Fruit fly (Drosophila melanogaster) whole organism: ENCODE data around the gene mor.

ENCODE experiments used
- CG8478 ChIP-seq: fragments of >200 bp; optimal IDR thresholded peaks from 2 replicates; lab custom pipeline; 2018; ENCODE audit warnings: inconsistent platforms
- Dll ChIP-seq: fragments of >200 bp; optimal IDR thresholded peaks from 2 replicates; lab custom pipeline; 2017
- EcR ChIP-seq, 2 experiments: fragments of >200 bp; optimal IDR thresholded peaks; 2 replicates each; lab custom pipeline; 2017; ENCODE audit warnings: missing biosample characterization in 2 of 2, missing genetic modification characterization in 2 of 2, missing genetic modification reagents in 2 of 2
- pan ChIP-seq: fragments of >200 bp; optimal IDR thresholded peaks from 2 replicates; lab custom pipeline; 2017
- psq ChIP-seq: fragments of >200 bp; optimal IDR thresholded peaks from 2 replicates; lab custom pipeline; 2017
- usp ChIP-seq: fragments of >200 bp; optimal IDR thresholded peaks from 2 replicates; lab custom pipeline; 2017; ENCODE audit warnings: missing biosample characterization, missing genetic modification characterization, mixed read lengths

Gene mor

dm6 chr3R:15934952-15935351 lies 37.8 kb downstream of the mor start, which contains the start of gene Sap47:
Gene Sap47 (plus strand): TSS chr3R:15935100.
- TF ChIP-seq psq (no peak), pan (lab: Kevin White, UChicago) (no peak), Dll (no peak), CG8478 (lab: Kevin White, UChicago) (no peak), usp (no peak), EcR (GFP tag; optimal IDR thresholded peaks at IDR 0.05; lab: Kevin White, UChicago) (no peak)

- TF ChIP-seq pan (lab: Kevin White, UChicago) (no peak), psq (no peak), EcR (GFP tag; optimal IDR thresholded peaks at IDR 0.05; lab: Kevin White, UChicago) (no peak), CG8478 (lab: Kevin White, UChicago) (no peak), usp (no peak), Dll (no peak)
These were observed 39.0 kb downstream of the mor start, which contains the start of the genes CG5478 and blp for dm6 chr3R:15933609-15934232. Gene CG5478 (minus strand): TSS chr3R:15933734. Gene blp (plus strand): TSS chr3R:15933847.

- TF ChIP-seq usp, result no peak
- TF ChIP-seq Dll, result no peak
- TF ChIP-seq EcR (GFP tag; optimal IDR thresholded peaks at IDR 0.05; lab: Kevin White, UChicago), result no peak
- TF ChIP-seq pan (lab: Kevin White, UChicago), result no peak
- TF ChIP-seq CG8478 (lab: Kevin White, UChicago), result no peak
- no peak for TF ChIP-seq psq
These were observed 42.7 kb downstream of the mor start for dm6 chr3R:15930050-15930449.

- TF ChIP-seq pan (lab: Kevin White, UChicago) (no peak), usp (no peak), psq (no peak), EcR (GFP tag; optimal IDR thresholded peaks at IDR 0.05; lab: Kevin White, UChicago) (no peak), Dll (no peak), CG8478 (lab: Kevin White, UChicago) (no peak)
These were observed 44.6 kb downstream of the mor start for dm6 chr3R:15928127-15928526.

- TF ChIP-seq psq (no peak), pan (lab: Kevin White, UChicago) (no peak), Dll (no peak), EcR (GFP tag; optimal IDR thresholded peaks at IDR 0.05; lab: Kevin White, UChicago) (no peak), CG8478 (lab: Kevin White, UChicago) (no peak), usp (no peak)
These were observed 45.5 kb downstream of the mor start for dm6 chr3R:15927172-15927571.

dm6 chr3R:15925939-15926338 lies 46.8 kb downstream of the mor start:
- TF ChIP-seq Dll, result no peak
- no peak for TF ChIP-seq usp
- TF ChIP-seq pan (lab: Kevin White, UChicago), result no peak
- TF ChIP-seq EcR (GFP tag; optimal IDR thresholded peaks at IDR 0.05; lab: Kevin White, UChicago), result no peak
- TF ChIP-seq psq, result no peak
- no peak for TF ChIP-seq CG8478 (lab: Kevin White, UChicago)

- TF ChIP-seq psq (no peak), CG8478 (lab: Kevin White, UChicago) (no peak), usp (no peak), pan (lab: Kevin White, UChicago) (no peak), EcR (GFP tag; optimal IDR thresholded peaks at IDR 0.05; lab: Kevin White, UChicago) (no peak), Dll (no peak)
These were observed 47.4 kb downstream of the mor start, which contains the start of gene CG34276 for dm6 chr3R:15925329-15925728. Gene CG34276 (plus strand): TSS chr3R:15925629.

dm6 chr3R:15922622-15923574 lies 49.8 kb downstream of the mor start:
- TF ChIP-seq CG8478 (lab: Kevin White, UChicago), result no peak
- TF ChIP-seq Dll, result no peak

dm6 chr3R:15921747-15922146 lies 51.0 kb downstream of the mor start:
- TF ChIP-seq Dll, result no peak
- no peak for TF ChIP-seq EcR (GFP tag; optimal IDR thresholded peaks at IDR 0.05; lab: Kevin White, UChicago)
- no peak for TF ChIP-seq psq
- no peak for TF ChIP-seq CG8478 (lab: Kevin White, UChicago)
- no peak for TF ChIP-seq usp
- no peak for TF ChIP-seq pan (lab: Kevin White, UChicago)

dm6 chr3R:15920751-15921156 lies 52.0 kb downstream of the mor start, which contains the start of gene Fbxl7:
Gene Fbxl7 (plus strand): TSS chr3R:15920898.
- no peak for TF ChIP-seq usp
- TF ChIP-seq CG8478 (lab: Kevin White, UChicago), result no peak
- TF ChIP-seq psq, result no peak
- TF ChIP-seq pan (lab: Kevin White, UChicago), result no peak
- TF ChIP-seq EcR (GFP tag; optimal IDR thresholded peaks at IDR 0.05; lab: Kevin White, UChicago), result no peak
- TF ChIP-seq Dll, result no peak

- TF ChIP-seq usp (no peak), pan (lab: Kevin White, UChicago) (no peak), EcR (GFP tag; optimal IDR thresholded peaks at IDR 0.05; lab: Kevin White, UChicago) (no peak), Dll (no peak), CG8478 (lab: Kevin White, UChicago) (no peak), psq (no peak)
These were observed 52.5 kb downstream of the mor start for dm6 chr3R:15920229-15920533.

dm6 chr3R:15919367-15920228 lies 53.1 kb downstream of the mor start:
- TF ChIP-seq psq, result no peak
- peak; percentile 76 for TF ChIP-seq Dll
